Fruit fly (Drosophila melanogaster) whole organism, wandering third instar larva: ENCODE results near the gene Mpc1.

ENCODE experiments used
- Hr78 ChIP-seq: fragments of >200 bp; optimal IDR thresholded peaks from 2 replicates; lab custom pipeline; 2017; ENCODE audit warnings: missing biosample characterization, missing genetic modification characterization
- Myc ChIP-seq: fragments of >200 bp; optimal IDR thresholded peaks from 2 replicates; lab custom pipeline; 2017
- OdsH ChIP-seq: fragments of 200-800 bp; sonication (Bioruptor generic); optimal IDR thresholded peaks from 2 replicates; lab custom pipeline; 2016; ENCODE audit warnings: missing biosample characterization, mild to moderate bottlenecking, missing genetic modification characterization
- fru ChIP-seq: fragments of 200-800 bp; sonication (Bioruptor generic); optimal IDR thresholded peaks from 3 replicates; lab custom pipeline; 2016; ENCODE audit warnings: missing biosample characterization, mild to moderate bottlenecking, missing genetic modification characterization
- pan ChIP-seq: fragments of >200 bp; optimal IDR thresholded peaks from 2 replicates; lab custom pipeline; 2017

dm6 chr3R:18913856-18914593, 14.4 kb downstream of the Mpc1 start:
- peak; percentile 39 for TF ChIP-seq OdsH (GFP tag; lab: Kevin White, UChicago)
- no peak for TF ChIP-seq pan
- no peak for TF ChIP-seq Myc (lab: Kevin White, UChicago)
- peak; percentile 21 for TF ChIP-seq fru (GFP tag; lab: Kevin White, UChicago)
- no peak for TF ChIP-seq Hr78 (GFP tag; lab: Kevin White, UChicago)
